Fruit fly (Drosophila melanogaster): ENCODE measurements around the gene CG8852.

The CG8852 gene

dm6 chr2L:3573172-3573755 lies 48.3 kb downstream of the CG8852 start (continued):
- TF ChIP-seq Med (GFP tag) = peak; percentile 86
- peak; percentile 69 for TF ChIP-seq Xbp1 (GFP tag; optimal IDR thresholded peaks at IDR 0.05)
- peak; percentile 55; the same call in 2 of the 3 replicates for TF ChIP-seq z (GFP tag; IDR thresholded peaks at IDR 0.05)
- no peak for TF ChIP-seq BEAF-32 (GFP tag; optimal IDR thresholded peaks at IDR 0.05)
- TF ChIP-seq CTCF (GFP tag; optimal IDR thresholded peaks at IDR 0.05) = no peak
- TF ChIP-seq cas (GFP tag; IDR thresholded peaks at IDR 0.05) = no peak
- no peak for TF ChIP-seq kni (GFP tag; optimal IDR thresholded peaks at IDR 0.05)
- peak; percentile 63; the same call in 1 of the 2 replicates for TF ChIP-seq CG10366 (GFP tag; IDR thresholded peaks at IDR 0.05)
- TF ChIP-seq CG4282 (GFP tag; optimal IDR thresholded peaks at IDR 0.05) = no peak
- TF ChIP-seq Dip2 (GFP tag; IDR thresholded peaks at IDR 0.05) = no peak
- peak; percentile 54 for TF ChIP-seq Dek (tag; optimal IDR thresholded peaks at IDR 0.05)
- TF ChIP-seq YL-1 (GFP tag; optimal IDR thresholded peaks at IDR 0.05) = no peak
- no peak for TF ChIP-seq Elba2 (GFP tag; optimal IDR thresholded peaks at IDR 0.05)
- TF ChIP-seq bab2 (GFP tag; optimal IDR thresholded peaks at IDR 0.05) = peak; percentile 28
- no peak; the same call in 1 of the 2 replicates for TF ChIP-seq CG4404 (GFP tag; IDR thresholded peaks at IDR 0.05)
- no peak for TF ChIP-seq sim (GFP tag; IDR thresholded peaks at IDR 0.05)
- no peak for TF ChIP-seq Poxn (GFP tag; IDR thresholded peaks at IDR 0.05)
- TF ChIP-seq lab (GFP tag; optimal IDR thresholded peaks at IDR 0.05) = peak; percentile 63
- TF ChIP-seq tll (GFP tag; optimal IDR thresholded peaks at IDR 0.05) = no peak
- peak; percentile 22 for TF ChIP-seq Camta (GFP tag; optimal IDR thresholded peaks at IDR 0.05)
- peak; percentile 74; the same call in 2 of the 3 replicates for TF ChIP-seq CG7357 (GFP tag; IDR thresholded peaks at IDR 0.05)
- no peak for TF ChIP-seq CG10543 (GFP tag; optimal IDR thresholded peaks at IDR 0.05)
- peak; percentile 64 for TF ChIP-seq tgo (GFP tag; IDR thresholded peaks at IDR 0.05)
- TF ChIP-seq dimm (GFP tag; IDR thresholded peaks at IDR 0.05) = 0 out of 2 replicates have a peak, but pooled peaks have one; percentile 5
- 0 out of 2 replicates have a peak, but pooled peaks have one; percentile 6 for TF ChIP-seq CG17328 (GFP tag; IDR thresholded peaks at IDR 0.05)
- TF ChIP-seq Dp (GFP tag; optimal IDR thresholded peaks at IDR 0.05) = no peak
- peak; percentile 64; the same call in 1 of the 2 replicates for TF ChIP-seq CG7372 (GFP tag; IDR thresholded peaks at IDR 0.05)
- TF ChIP-seq CG2129 (GFP tag; IDR thresholded peaks at IDR 0.05; ENCODE audit: partially characterized antibody) = no peak
- TF ChIP-seq ab (GFP tag; optimal IDR thresholded peaks at IDR 0.05) = no peak
- peak; percentile 52 for TF ChIP-seq onecut (GFP tag; IDR thresholded peaks at IDR 0.05)
- no peak for TF ChIP-seq pzg (GFP tag; optimal IDR thresholded peaks at IDR 0.05)
- TF ChIP-seq ranshi (GFP tag; IDR thresholded peaks at IDR 0.05) = no peak
- peak; percentile 23 for TF ChIP-seq fu2 (GFP tag; optimal IDR thresholded peaks at IDR 0.05)
- TF ChIP-seq ems (GFP tag; optimal IDR thresholded peaks at IDR 0.05) = peak; percentile 30
- TF ChIP-seq bcd (GFP tag; optimal IDR thresholded peaks at IDR 0.05) = peak; percentile 58
- TF ChIP-seq CG34376 (GFP tag; optimal IDR thresholded peaks at IDR 0.05) = no peak
- no peak for TF ChIP-seq nau (GFP tag; optimal IDR thresholded peaks at IDR 0.05)
- peak; percentile 64 for TF ChIP-seq E2f1 (GFP tag; IDR thresholded peaks at IDR 0.05)
- no peak for TF ChIP-seq pan (optimal IDR thresholded peaks at IDR 0.05)
- TF ChIP-seq pan (GFP tag; optimal IDR thresholded peaks at IDR 0.05 in 1 of 2, IDR thresholded peaks at IDR 0.05 in 1 of 2) = no peak
- peak; percentile 88 for TF ChIP-seq nmo (GFP tag; optimal IDR thresholded peaks at IDR 0.05)
- peak; percentile 55 for TF ChIP-seq vvl (GFP tag; IDR thresholded peaks at IDR 0.05)
- peak; percentile 88 for TF ChIP-seq gem (tag; optimal IDR thresholded peaks at IDR 0.05)
- no peak for TF ChIP-seq caup (GFP tag; optimal IDR thresholded peaks at IDR 0.05; ENCODE audit: severe bottlenecking)
- peak; percentile 19 for TF ChIP-seq scrt (GFP tag; optimal IDR thresholded peaks at IDR 0.05)
- peak; percentile 65 for TF ChIP-seq Fer3 (tag; optimal IDR thresholded peaks at IDR 0.05)
- TF ChIP-seq H2.0 (GFP tag; IDR thresholded peaks at IDR 0.05) = peak; percentile 27; the same call in 1 of the 2 replicates
- peak; percentile 46; the same call in 1 of the 2 replicates for TF ChIP-seq CG4730 (GFP tag; IDR thresholded peaks at IDR 0.05)
- TF ChIP-seq CG14860 (GFP tag; IDR thresholded peaks at IDR 0.05; ENCODE audit: partially characterized antibody) = no peak
- no peak for TF ChIP-seq CrebB (tag; optimal IDR thresholded peaks at IDR 0.05)
- TF ChIP-seq GATAe (GFP tag; conservative IDR thresholded peaks at IDR 0.05) = peak; percentile 91

All from whole organism, embryonic.